Worm (Caenorhabditis elegans): ENCODE results near the gene col-84.

- TF ChIP-seq nhr-28 (tag; optimal IDR thresholded peaks at IDR 0.05) (no peak), zag-1 (tag; optimal IDR thresholded peaks at IDR 0.05) (no peak), ztf-11 (tag; optimal IDR thresholded peaks at IDR 0.05) (no peak), nhr-237 (tag; optimal IDR thresholded peaks at IDR 0.05) (no peak), egl-5 (tag; optimal IDR thresholded peaks at IDR 0.05) (no peak), ztf-4 (tag; optimal IDR thresholded peaks at IDR 0.05) (no peak), elt-1 (tag; optimal IDR thresholded peaks at IDR 0.05) (no peak), ceh-82 (tag; optimal IDR thresholded peaks at IDR 0.05) (no peak), elt-2 (tag; optimal IDR thresholded peaks at IDR 0.05) (no peak), daf-12 (tag; optimal IDR thresholded peaks at IDR 0.05) (no peak), fkh-10 (GFP tag; optimal IDR thresholded peaks at IDR 0.05) (no peak), ceh-28 (tag; optimal IDR thresholded peaks at IDR 0.05) (no peak)
Observed at ce11 chrII:11879784-11880183, 11.4 kb downstream of the col-84 start.
